Worm (Caenorhabditis elegans): ENCODE measurements around the gene lin-9.

DNA sequence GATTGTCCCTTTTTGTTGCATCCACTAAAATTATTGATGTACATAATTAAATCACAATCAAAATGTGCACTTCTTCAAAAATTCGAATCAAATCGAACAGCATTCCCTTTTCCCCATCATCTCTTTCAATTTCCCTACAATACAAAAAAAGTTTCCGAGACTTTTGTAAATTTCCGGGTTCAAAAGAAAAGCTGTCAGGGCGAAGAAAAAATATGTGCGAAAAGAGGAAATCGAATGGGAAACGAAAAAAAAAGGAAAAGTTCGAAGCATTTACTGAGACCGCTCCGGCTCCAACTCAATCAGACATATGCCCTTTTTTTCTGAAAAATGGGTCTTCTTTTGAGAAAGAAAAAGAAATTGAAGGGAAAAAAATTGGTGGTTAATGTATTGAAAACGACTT, 45.2 kb upstream of the lin-9 start:
- TF ChIP-seq lin-39 (tag; optimal IDR thresholded peaks at IDR 0.05), result no peak
- TF ChIP-seq snpc-4 (tag; optimal IDR thresholded peaks at IDR 0.05), result no peak
- no peak for TF ChIP-seq elt-2 (tag; optimal IDR thresholded peaks at IDR 0.05)
- TF ChIP-seq nhr-12 (tag; optimal IDR thresholded peaks at IDR 0.05), result no peak
- TF ChIP-seq nhr-76 (tag; optimal IDR thresholded peaks at IDR 0.05), result no peak
- no peak for TF ChIP-seq egl-13 (tag; optimal IDR thresholded peaks at IDR 0.05)
- no peak for TF ChIP-seq ztf-4 (tag; optimal IDR thresholded peaks at IDR 0.05)
- TF ChIP-seq mep-1 (tag; optimal IDR thresholded peaks at IDR 0.05), result no peak
- no peak for TF ChIP-seq dpl-1 (GFP tag; optimal IDR thresholded peaks at IDR 0.05)
- TF ChIP-seq unc-130 (tag; optimal IDR thresholded peaks at IDR 0.05), result no peak
